Worm (Caenorhabditis elegans) whole organism, late embryonic: ENCODE results near the gene F20A1.2.

Experiments
- Y22D7AL.16 ChIP-seq: sonication (generic microtip); optimal IDR thresholded peaks from 2 replicates; lab custom pipeline; 2016; ENCODE audit warnings: missing genetic modification characterization, missing compliant biosample characterization
- sox-4 ChIP-seq: sonication (generic microtip); optimal IDR thresholded peaks from 2 replicates; lab custom pipeline; 2017; ENCODE audit warnings: mild to moderate bottlenecking, missing genetic modification characterization, inconsistent platforms, missing compliant biosample characterization

DNA sequence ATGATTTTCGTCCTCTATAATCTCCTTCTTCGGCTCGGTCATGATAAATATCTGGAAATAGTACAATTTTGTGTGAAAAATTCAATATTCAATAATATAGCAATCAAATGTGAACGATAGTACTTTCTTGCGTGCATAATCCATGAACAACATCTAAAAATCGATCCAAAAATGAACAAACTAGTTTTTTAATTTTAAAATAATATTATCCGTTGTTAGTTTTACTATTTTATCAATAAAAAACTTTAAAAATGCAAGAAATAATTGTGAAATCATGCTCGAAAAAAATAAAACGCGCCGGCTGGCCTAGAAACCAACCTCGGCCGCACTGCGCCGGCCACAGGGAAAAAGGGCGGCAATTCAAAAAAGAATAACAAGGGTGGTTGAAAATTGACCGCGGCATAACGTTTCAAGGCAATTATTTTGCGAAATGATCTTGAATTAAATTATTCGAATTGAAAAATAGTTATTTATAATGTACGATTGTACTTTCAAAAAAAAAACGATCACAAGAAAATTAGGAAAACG lies 38.6 kb downstream of the F20A1.2 start, which contains the start of gene mys-1:
- TF ChIP-seq sox-4 (tag; lab: Kevin White, UChicago) (no peak), Y22D7AL.16 (tag; lab: Kevin White, UChicago) (no peak)
